Fruit fly (Drosophila melanogaster) whole organism, embryonic: ENCODE results near the gene Obp99c.
A peak's percentile ranks its signal among the peaks of the same experiment; 100 is the strongest.

Source experiments
- CG1024 ChIP-seq: fragments of 200-800 bp; sonication (Bioruptor generic); IDR thresholded peaks from 2 replicates; pipeline ENCODE4 v1.3.6; 2022; ENCODE audit warnings: missing biosample characterization, missing genetic modification characterization
- CG10321 ChIP-seq: fragments of 200-800 bp; sonication (Bioruptor generic); IDR thresholded peaks from 2 replicates; pipeline ENCODE4 v1.3.6; 2022; ENCODE audit warnings: missing biosample characterization, missing genetic modification characterization
- CG10654 ChIP-seq: fragments of 200-800 bp; sonication (Bioruptor generic); optimal IDR thresholded peaks from 2 replicates; lab custom pipeline; 2016; ENCODE audit warnings: missing biosample characterization, missing genetic modification characterization
- CG12071 ChIP-seq: fragments of 200-800 bp; sonication (Bioruptor generic); optimal IDR thresholded peaks from 3 replicates; lab custom pipeline; 2018; ENCODE audit warnings: missing biosample characterization, mild to moderate bottlenecking, missing genetic modification characterization
- CG13123 ChIP-seq: fragments of 200-800 bp; sonication (Bioruptor generic); optimal IDR thresholded peaks from 2 replicates; lab custom pipeline; 2016; ENCODE audit warnings: missing biosample characterization, missing genetic modification characterization
- CG14050 ChIP-seq: fragments of 200-800 bp; sonication (Bioruptor generic); IDR thresholded peaks from 3 replicates; pipeline ENCODE4 v1.3.6; 2022; ENCODE audit warnings: missing biosample characterization, missing genetic modification characterization
- CG15073 ChIP-seq: fragments of 200-800 bp; sonication (Bioruptor generic); optimal IDR thresholded peaks from 2 replicates; lab custom pipeline; 2016; ENCODE audit warnings: missing biosample characterization, missing genetic modification characterization
- CG17359 ChIP-seq: fragments of 200-800 bp; sonication (Bioruptor generic); optimal IDR thresholded peaks from 3 replicates; lab custom pipeline; 2018; ENCODE audit warnings: missing biosample characterization, mild to moderate bottlenecking, missing genetic modification characterization, moderate library complexity
- CG1832 ChIP-seq: fragments of 200-800 bp; sonication (Bioruptor generic); optimal IDR thresholded peaks from 2 replicates; lab custom pipeline; 2017; ENCODE audit warnings: missing biosample characterization, mild to moderate bottlenecking, missing genetic modification characterization, inconsistent platforms
- CG18619 ChIP-seq: fragments of 200-800 bp; sonication (Bioruptor generic); optimal IDR thresholded peaks from 3 replicates; lab custom pipeline; 2017; ENCODE audit warnings: missing biosample characterization, mild to moderate bottlenecking, missing genetic modification characterization
- CG18764 ChIP-seq: fragments of 200-800 bp; sonication (Bioruptor generic); optimal IDR thresholded peaks from 3 replicates; lab custom pipeline; 2016; ENCODE audit warnings: missing biosample characterization, missing genetic modification characterization
- CG4424 ChIP-seq: fragments of 200-800 bp; sonication (Bioruptor generic); optimal IDR thresholded peaks from 3 replicates; lab custom pipeline; 2016; ENCODE audit warnings: missing biosample characterization, missing genetic modification characterization
- CG7357 ChIP-seq: fragments of 200-800 bp; sonication (Bioruptor generic); IDR thresholded peaks from 3 replicates; pipeline ENCODE4 v1.3.6; 2022; ENCODE audit warnings: missing biosample characterization, missing genetic modification characterization
- CG9817 ChIP-seq: fragments of 200-800 bp; sonication (Bioruptor generic); optimal IDR thresholded peaks from 2 replicates; lab custom pipeline; 2018; ENCODE audit warnings: missing biosample characterization, mild to moderate bottlenecking, missing genetic modification characterization, moderate library complexity
- CG9932 ChIP-seq: fragments of 200-800 bp; sonication (Bioruptor generic); IDR thresholded peaks from 2 replicates; pipeline ENCODE4 v1.3.6; 2022; ENCODE audit warnings: missing biosample characterization, missing genetic modification characterization
- CkIIα-i1 ChIP-seq: fragments of 200-800 bp; sonication (Bioruptor generic); IDR thresholded peaks from 2 replicates; pipeline ENCODE4 v1.3.6; 2022; ENCODE audit warnings: missing biosample characterization, missing genetic modification characterization
- CoRest ChIP-seq: fragments of 200-800 bp; sonication (Bioruptor generic); optimal IDR thresholded peaks from 3 replicates; lab custom pipeline; 2018; ENCODE audit warnings: missing biosample characterization, mild to moderate bottlenecking, missing genetic modification characterization, moderate library complexity
- D19B ChIP-seq: fragments of 200-800 bp; sonication (Bioruptor generic); optimal IDR thresholded peaks from 2 replicates; lab custom pipeline; 2017; ENCODE audit warnings: missing biosample characterization, mild to moderate bottlenecking, missing genetic modification characterization
- ERR ChIP-seq: fragments of 200-800 bp; sonication (Bioruptor generic); optimal IDR thresholded peaks from 2 replicates; lab custom pipeline; 2016; ENCODE audit warnings: missing biosample characterization, missing genetic modification characterization
- Gug ChIP-seq: fragments of 200-800 bp; sonication (Bioruptor generic); IDR thresholded peaks from 4 replicates; pipeline ENCODE4 v1.3.6; 2022; ENCODE audit warnings: missing biosample characterization, missing genetic modification characterization
- Kr ChIP-seq: fragments of 200-800 bp; sonication (Bioruptor generic); optimal IDR thresholded peaks from 2 replicates; lab custom pipeline; 2017; ENCODE audit warnings: missing biosample characterization, mild to moderate bottlenecking, missing genetic modification characterization
- Pdp1 ChIP-seq, 2 experiments: fragments of 200-800 bp; sonication (Bioruptor generic); optimal IDR thresholded peaks; 3 replicates each; lab custom pipeline; 2016; ENCODE audit warnings: missing biosample characterization in 2 of 2, missing genetic modification characterization in 2 of 2, mild to moderate bottlenecking in 1 of 2, moderate library complexity in 1 of 2
- Rx ChIP-seq: fragments of 200-800 bp; sonication (Bioruptor generic); IDR thresholded peaks from 2 replicates; pipeline ENCODE4 v1.3.6; 2022; ENCODE audit warnings: missing biosample characterization, missing genetic modification characterization
- Sox102F ChIP-seq: fragments of 200-800 bp; sonication (Bioruptor generic); optimal IDR thresholded peaks from 2 replicates; lab custom pipeline; 2018; ENCODE audit warnings: missing biosample characterization, mild to moderate bottlenecking, missing genetic modification characterization, moderate library complexity
- Spps ChIP-seq: fragments of 200-800 bp; sonication (Bioruptor generic); optimal IDR thresholded peaks from 2 replicates; lab custom pipeline; 2018; ENCODE audit warnings: missing biosample characterization, mild to moderate bottlenecking, missing genetic modification characterization
- TFAM ChIP-seq: fragments of 200-800 bp; sonication (Bioruptor generic); optimal IDR thresholded peaks from 2 replicates; lab custom pipeline; 2017; ENCODE audit warnings: missing biosample characterization, missing genetic modification characterization, inconsistent platforms
- Xbp1 ChIP-seq: fragments of 200-800 bp; sonication (Bioruptor generic); optimal IDR thresholded peaks from 3 replicates; lab custom pipeline; 2016; ENCODE audit warnings: missing biosample characterization, mild to moderate bottlenecking, missing genetic modification characterization
- ab ChIP-seq: fragments of 200-800 bp; sonication (Bioruptor generic); optimal IDR thresholded peaks from 2 replicates; lab custom pipeline; 2016; ENCODE audit warnings: missing biosample characterization, missing genetic modification characterization
- bbx ChIP-seq: fragments of 200-800 bp; sonication (Bioruptor generic); IDR thresholded peaks from 2 replicates; pipeline ENCODE4 v1.3.6; 2022; ENCODE audit warnings: missing biosample characterization, missing genetic modification characterization; ENCODE audit not compliant: partially characterized antibody
- cad ChIP-seq: fragments of >200 bp; optimal IDR thresholded peaks from 2 replicates; lab custom pipeline; 2017; ENCODE audit warnings: missing biosample characterization, missing genetic modification characterization
- chm ChIP-seq: fragments of 200-800 bp; sonication (Bioruptor generic); IDR thresholded peaks from 2 replicates; pipeline ENCODE4 v1.3.6; 2022; ENCODE audit warnings: missing biosample characterization, missing genetic modification characterization
- crc ChIP-seq: fragments of 200-800 bp; sonication (Bioruptor generic); optimal IDR thresholded peaks from 2 replicates; lab custom pipeline; 2016; ENCODE audit warnings: missing biosample characterization, missing genetic modification characterization
- danr ChIP-seq: fragments of 200-800 bp; sonication (Bioruptor generic); IDR thresholded peaks from 2 replicates; pipeline ENCODE4 v1.3.6; 2022; ENCODE audit warnings: missing biosample characterization, missing genetic modification characterization
- fd102C ChIP-seq: fragments of 200-800 bp; sonication (Bioruptor generic); optimal IDR thresholded peaks from 2 replicates; lab custom pipeline; 2018; ENCODE audit warnings: missing biosample characterization, mild to moderate bottlenecking, missing genetic modification characterization, moderate library complexity
- gem ChIP-seq: fragments of 200-800 bp; sonication (Bioruptor generic); optimal IDR thresholded peaks from 2 replicates; lab custom pipeline; 2019; ENCODE audit warnings: missing biosample characterization, mild to moderate bottlenecking, missing genetic modification characterization, moderate library complexity
- hkb ChIP-seq, 2 experiments: fragments of 200-800 bp in 1 of 2; fragments of >200 bp in 1 of 2; sonication (Bioruptor generic) in 1 of 2; IDR thresholded peaks in 1 of 2; optimal IDR thresholded peaks in 1 of 2; 2 replicates each; pipeline versions ENCODE4 v1.3.6 to Lab custom; 2017 to 2022; ENCODE audit warnings: missing biosample characterization in 1 of 2, missing genetic modification characterization in 1 of 2
- jigr1 ChIP-seq: fragments of 200-800 bp; sonication (Bioruptor generic); IDR thresholded peaks from 3 replicates; pipeline ENCODE4 v1.3.6; 2022; ENCODE audit warnings: missing biosample characterization, missing genetic modification characterization
- oc ChIP-seq: fragments of 200-800 bp; sonication (Bioruptor generic); optimal IDR thresholded peaks from 2 replicates; lab custom pipeline; 2018; ENCODE audit warnings: missing biosample characterization, mild to moderate bottlenecking, missing genetic modification characterization, moderate library complexity
- pb ChIP-seq: fragments of 200-800 bp; sonication (Bioruptor generic); optimal IDR thresholded peaks from 3 replicates; lab custom pipeline; 2016; ENCODE audit warnings: missing biosample characterization, missing genetic modification characterization
- ranshi ChIP-seq: fragments of 200-800 bp; sonication (Bioruptor generic); IDR thresholded peaks from 2 replicates; pipeline ENCODE4 v1.3.6; 2022; ENCODE audit warnings: missing biosample characterization, missing genetic modification characterization
- ro ChIP-seq: fragments of 200-800 bp; sonication (Bioruptor generic); IDR thresholded peaks from 2 replicates; pipeline ENCODE4 v1.3.6; 2022; ENCODE audit warnings: missing biosample characterization, missing genetic modification characterization
- sc ChIP-seq, 3 experiments: fragments of >200 bp in 2 of 3; fragments of 200-800 bp in 1 of 3; sonication (Bioruptor generic) in 1 of 3; optimal IDR thresholded peaks; 2 replicates in 2 of 3; 3 replicates in 1 of 3; lab custom pipeline; 2017; ENCODE audit warnings: mild to moderate bottlenecking in 1 of 3, missing biosample characterization in 1 of 3, missing genetic modification characterization in 1 of 3, missing genetic modification reagents in 1 of 3
- toy ChIP-seq: fragments of 200-800 bp; sonication (Bioruptor generic); IDR thresholded peaks from 2 replicates; pipeline ENCODE4 v1.3.6; 2022; ENCODE audit warnings: missing biosample characterization, missing genetic modification characterization
- trh ChIP-seq: fragments of 200-800 bp; sonication (Bioruptor generic); optimal IDR thresholded peaks from 2 replicates; lab custom pipeline; 2016; ENCODE audit warnings: missing biosample characterization, missing genetic modification characterization
- ttk ChIP-seq: fragments of 200-800 bp; sonication (Bioruptor generic); IDR thresholded peaks from 2 replicates; pipeline ENCODE4 v2.1.2; 2022; ENCODE audit warnings: missing biosample characterization, missing genetic modification characterization
- usp ChIP-seq: fragments of >200 bp; optimal IDR thresholded peaks from 2 replicates; lab custom pipeline; 2017; ENCODE audit warnings: missing biosample characterization, missing genetic modification characterization
- vvl ChIP-seq: fragments of 200-800 bp; sonication (Bioruptor generic); IDR thresholded peaks from 2 replicates; pipeline ENCODE4 v1.3.6; 2022; ENCODE audit warnings: missing biosample characterization, missing genetic modification characterization
- wdn ChIP-seq: fragments of 200-800 bp; sonication (Bioruptor generic); IDR thresholded peaks from 2 replicates; pipeline ENCODE4 v1.3.6; 2022; ENCODE audit warnings: missing biosample characterization, missing genetic modification characterization
- zf30C ChIP-seq: fragments of 200-800 bp; sonication (Bioruptor generic); optimal IDR thresholded peaks from 3 replicates; lab custom pipeline; 2018; ENCODE audit warnings: missing biosample characterization, mild to moderate bottlenecking, missing genetic modification characterization
- zfh2 ChIP-seq: fragments of 200-800 bp; sonication (Bioruptor generic); optimal IDR thresholded peaks from 2 replicates; lab custom pipeline; 2016; ENCODE audit warnings: missing biosample characterization, missing genetic modification characterization

Gene Obp99c

dm6 chr3R:29716782-29717317 lies 27.7 kb upstream of the Obp99c start, which contains the start of gene Obp99b (continued):
- TF ChIP-seq D19B: peak; percentile 54
- TF ChIP-seq CG14050 (GFP tag; lab: Robert Waterston, UW): peak; percentile 61; the same call in 2 of the 3 replicates
- no peak for TF ChIP-seq CG13123 (GFP tag; lab: Kevin White, UChicago)
- no peak for TF ChIP-seq cad (GFP tag; lab: Kevin White, UChicago)
- peak; percentile 46 for TF ChIP-seq CG10654 (GFP tag; lab: Kevin White, UChicago)
- peak; percentile 60 for TF ChIP-seq trh (GFP tag; lab: Kevin White, UChicago)
- TF ChIP-seq CG1832 (GFP tag; lab: Kevin White, UChicago): no peak
- peak; percentile 80 for TF ChIP-seq CG17359 (tag; lab: Kevin White, UChicago)
- peak; percentile 74 for TF ChIP-seq CG9932 (GFP tag; lab: Robert Waterston, UW)
- peak; percentile 65 for TF ChIP-seq CG18764 (GFP tag; lab: Kevin White, UChicago)
- peak; percentile 68 for TF ChIP-seq Sox102F
- TF ChIP-seq CG10321 (GFP tag; lab: Robert Waterston, UW): no peak
- no peak for TF ChIP-seq zfh2 (GFP tag; lab: Kevin White, UChicago)
- TF ChIP-seq danr (GFP tag; lab: Robert Waterston, UW): 0 out of 2 replicates have a peak, but pooled peaks have one; percentile 25
- TF ChIP-seq jigr1: no peak
- TF ChIP-seq Rx (GFP tag; lab: Robert Waterston, UW): peak; percentile 69
- no peak for TF ChIP-seq usp (GFP tag; lab: Kevin White, UChicago)
- no peak for TF ChIP-seq ab
- peak; percentile 73 for TF ChIP-seq CG18619
- no peak for TF ChIP-seq sc (optimal IDR thresholded peaks at IDR 0.05; lab: Kevin White, UChicago)
- peak; percentile 80 for TF ChIP-seq sc (GFP tag; optimal IDR thresholded peaks at IDR 0.05; lab: Kevin White, UChicago)
- TF ChIP-seq wdn: 0 out of 2 replicates have a peak, but pooled peaks have one; percentile 46
- TF ChIP-seq TFAM (GFP tag; lab: Kevin White, UChicago): peak; percentile 51
- TF ChIP-seq Pdp1 (GFP tag; optimal IDR thresholded peaks at IDR 0.05; lab: Kevin White, UChicago): peak; percentile 54 to 78
- 0 out of 2 replicates have a peak, but pooled peaks have one; percentile 18 for TF ChIP-seq CkIIα-i1 (GFP tag; lab: Robert Waterston, UW)
- peak; percentile 53; the same call in 3 of the 4 replicates for TF ChIP-seq Gug (GFP tag; lab: Robert Waterston, UW)
- peak; percentile 87 for TF ChIP-seq chm (GFP tag; lab: Robert Waterston, UW)
- TF ChIP-seq CoRest (tag; lab: Kevin White, UChicago): peak; percentile 50
- peak; percentile 91 for TF ChIP-seq CG12071 (GFP tag; lab: Kevin White, UChicago)
- TF ChIP-seq vvl (GFP tag; lab: Robert Waterston, UW): peak; percentile 89
- TF ChIP-seq CG1024 (GFP tag; lab: Robert Waterston, UW): peak; percentile 83
- peak; percentile 23 for TF ChIP-seq crc
- no peak for TF ChIP-seq toy (GFP tag; lab: Robert Waterston, UW)
- TF ChIP-seq hkb (optimal IDR thresholded peaks at IDR 0.05; lab: Kevin White, UChicago): no peak
- TF ChIP-seq hkb (GFP tag; IDR thresholded peaks at IDR 0.05; lab: Robert Waterston, UW): peak; percentile 78
- TF ChIP-seq Spps (tag; lab: Kevin White, UChicago): peak; percentile 55
- peak; percentile 55; the same call in 1 of the 3 replicates for TF ChIP-seq CG7357
- TF ChIP-seq bbx: no peak
- peak; percentile 69 for TF ChIP-seq ranshi (GFP tag; lab: Robert Waterston, UW)
- TF ChIP-seq Xbp1 (GFP tag; lab: Kevin White, UChicago): peak; percentile 88
- TF ChIP-seq CG15073 (GFP tag; lab: Kevin White, UChicago): no peak
- TF ChIP-seq ERR (GFP tag; lab: Kevin White, UChicago): peak; percentile 12
- TF ChIP-seq ro (GFP tag; lab: Robert Waterston, UW): peak; percentile 45; the same call in 1 of the 2 replicates
- TF ChIP-seq Kr: peak; percentile 12
- TF ChIP-seq pb (GFP tag; lab: Kevin White, UChicago): peak; percentile 94
- TF ChIP-seq zf30C: peak; percentile 15
- TF ChIP-seq oc: peak; percentile 36
- TF ChIP-seq CG4424 (GFP tag; lab: Kevin White, UChicago): peak; percentile 87
- peak; percentile 73 for TF ChIP-seq fd102C
- peak; percentile 64 for TF ChIP-seq ttk (GFP tag; lab: Robert Waterston, UW)
- peak; percentile 66 for TF ChIP-seq CG9817 (tag; lab: Kevin White, UChicago)
- peak; percentile 56 for TF ChIP-seq gem (tag; lab: Kevin White, UChicago)
